Worm (Caenorhabditis elegans) whole organism, L1 larva: ENCODE results near the gene T05D4.5.

Experiments
- elt-2 ChIP-seq: sonication (generic microtip); optimal IDR thresholded peaks from 2 replicates; lab custom pipeline; 2016; ENCODE audit warnings: missing genetic modification characterization, mild to moderate bottlenecking, inconsistent platforms, missing compliant biosample characterization, missing genetic modification reagents
- lin-13 ChIP-seq: fragments of 150-350 bp; optimal IDR thresholded peaks from 2 replicates; lab custom pipeline; 2014; ENCODE audit warnings: missing biosample characterization, missing genetic modification reagents, missing genetic modification characterization
- lir-3 ChIP-seq: sonication (generic microtip); optimal IDR thresholded peaks from 2 replicates; lab custom pipeline; 2016; ENCODE audit warnings: mild to moderate bottlenecking, missing genetic modification characterization, moderate library complexity, missing compliant biosample characterization; ENCODE audit not compliant: poor library complexity
- mab-9 ChIP-seq: fragments of 200-800 bp; sonication (Bioruptor generic); IDR thresholded peaks from 2 replicates; pipeline ENCODE4 v1.3.6; 2022; ENCODE audit warnings: missing genetic modification reagents, missing genetic modification characterization, missing compliant biosample characterization
- nhr-12 ChIP-seq: sonication (generic microtip); optimal IDR thresholded peaks from 2 replicates; lab custom pipeline; 2017; ENCODE audit warnings: missing biosample characterization, missing genetic modification characterization
- nhr-76 ChIP-seq: sonication (generic microtip); optimal IDR thresholded peaks from 2 replicates; lab custom pipeline; 2017; ENCODE audit warnings: missing biosample characterization, missing genetic modification characterization
- nhr-84 ChIP-seq: sonication (generic microtip); optimal IDR thresholded peaks from 2 replicates; lab custom pipeline; 2017; ENCODE audit warnings: missing biosample characterization, missing genetic modification characterization
- pqm-1 ChIP-seq: sonication (generic microtip); optimal IDR thresholded peaks from 3 replicates; lab custom pipeline; 2017; ENCODE audit warnings: missing biosample characterization, missing genetic modification characterization
- tbx-2 ChIP-seq: sonication (generic microtip); optimal IDR thresholded peaks from 2 replicates; lab custom pipeline; 2016; ENCODE audit warnings: missing genetic modification characterization, missing compliant biosample characterization

DNA sequence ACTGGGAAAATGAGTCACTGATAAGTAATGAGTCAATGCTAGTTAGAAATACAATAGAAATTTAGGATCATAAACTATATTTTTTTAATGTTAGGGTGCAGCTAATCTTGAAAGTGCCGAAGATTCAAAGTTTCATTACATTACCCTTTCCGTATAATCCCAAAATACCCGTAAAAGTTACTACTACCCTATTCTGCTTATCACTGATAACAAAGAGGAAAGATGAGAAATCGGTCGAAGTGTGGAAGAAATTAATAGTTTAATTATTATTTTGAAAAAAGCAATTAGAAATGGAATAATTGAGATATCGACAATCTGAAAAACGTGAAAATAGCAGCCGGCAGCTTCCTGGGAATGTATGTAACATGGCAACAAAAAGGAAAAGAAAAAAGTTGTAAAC, 26.2 kb downstream of the T05D4.5 start:
- TF ChIP-seq pqm-1 (tag; lab: Kevin White, UChicago), result no peak
- no peak for TF ChIP-seq lin-13 (GFP tag; lab: Kevin White, UChicago)
- TF ChIP-seq tbx-2 (tag; lab: Kevin White, UChicago), result no peak
- TF ChIP-seq nhr-12, result no peak
- no peak for TF ChIP-seq mab-9
- no peak for TF ChIP-seq nhr-84 (tag; lab: Kevin White, UChicago)
- no peak for TF ChIP-seq lir-3 (tag; lab: Kevin White, UChicago)
- no peak for TF ChIP-seq nhr-76 (tag; lab: Kevin White, UChicago)
- no peak for TF ChIP-seq elt-2 (tag; lab: Kevin White, UChicago)
